Fruit fly (Drosophila melanogaster): ENCODE data around the gene CG11226.

Gene CG11226

dm6 chr3L:22863367-22864078, 26.7 kb downstream of the CG11226 start, which contains the start of gene CG33169 (continued):
- TF ChIP-seq Optix (GFP tag; IDR thresholded peaks at IDR 0.05) (peak; percentile 67), CG7745 (tag; optimal IDR thresholded peaks at IDR 0.05) (no peak), Side (GFP tag; optimal IDR thresholded peaks at IDR 0.05) (peak; percentile 89), Ptx1 (GFP tag; IDR thresholded peaks at IDR 0.05) (peak; percentile 83), Mes4 (GFP tag; optimal IDR thresholded peaks at IDR 0.05) (peak; percentile 75), gro (GFP tag; optimal IDR thresholded peaks at IDR 0.05) (no peak), CG15269 (tag; optimal IDR thresholded peaks at IDR 0.05) (peak; percentile 69), slbo (GFP tag; IDR thresholded peaks at IDR 0.05) (peak; percentile 96), dan (GFP tag; IDR thresholded peaks at IDR 0.05) (no peak), CG12769 (tag; optimal IDR thresholded peaks at IDR 0.05) (peak; percentile 93), sima (GFP tag; optimal IDR thresholded peaks at IDR 0.05) (peak; percentile 28), CoRest (tag; optimal IDR thresholded peaks at IDR 0.05) (peak; percentile 84), grn (GFP tag; optimal IDR thresholded peaks at IDR 0.05) (peak; percentile 18), emc (GFP tag; optimal IDR thresholded peaks at IDR 0.05) (peak; percentile 88), br (optimal IDR thresholded peaks at IDR 0.05) (no peak), CG18764 (GFP tag; optimal IDR thresholded peaks at IDR 0.05) (peak; percentile 80), CG5245 (GFP tag; optimal IDR thresholded peaks at IDR 0.05) (peak; percentile 62), CG16779 (GFP tag; IDR thresholded peaks at IDR 0.05) (peak; percentile 94), CG11695 (GFP tag; IDR thresholded peaks at IDR 0.05) (no peak), Adf1 (GFP tag; IDR thresholded peaks at IDR 0.05) (peak; percentile 74), gfzf (GFP tag; optimal IDR thresholded peaks at IDR 0.05) (peak; percentile 51), otp (GFP tag; IDR thresholded peaks at IDR 0.05) (peak; percentile 73), CG4404 (GFP tag; IDR thresholded peaks at IDR 0.05) (peak; percentile 61), Abd-B (GFP tag; optimal IDR thresholded peaks at IDR 0.05) (peak; percentile 77), luna (GFP tag; optimal IDR thresholded peaks at IDR 0.05) (peak; percentile 84), CG8290 (GFP tag; optimal IDR thresholded peaks at IDR 0.05) (peak; percentile 90), CG8290 (tag; optimal IDR thresholded peaks at IDR 0.05) (peak; percentile 33 to 97), CG6254 (GFP tag; optimal IDR thresholded peaks at IDR 0.05) (no peak), vvl (GFP tag; IDR thresholded peaks at IDR 0.05) (peak; percentile 91), Bgb (GFP tag; IDR thresholded peaks at IDR 0.05; ENCODE audit: partially characterized antibody) (peak; percentile 81), Dbx (GFP tag; IDR thresholded peaks at IDR 0.05) (peak; percentile 93), CG14441 (GFP tag; IDR thresholded peaks at IDR 0.05) (peak; percentile 69; the same call in 1 of the 2 replicates), phol (tag; optimal IDR thresholded peaks at IDR 0.05) (peak; percentile 76), CG14860 (GFP tag; IDR thresholded peaks at IDR 0.05; ENCODE audit: partially characterized antibody) (0 out of 3 replicates have a peak, but pooled peaks have one; percentile 44), Ets97D (GFP tag; optimal IDR thresholded peaks at IDR 0.05) (peak; percentile 98), HLH3B (GFP tag; IDR thresholded peaks at IDR 0.05) (peak; percentile 65; the same call in 1 of the 2 replicates), sob (GFP tag; IDR thresholded peaks at IDR 0.05) (peak; percentile 98), CG6272 (GFP tag; IDR thresholded peaks at IDR 0.05) (peak; percentile 57; the same call in 1 of the 2 replicates), rib (GFP tag; IDR thresholded peaks at IDR 0.05) (peak; percentile 89), ind (GFP tag; optimal IDR thresholded peaks at IDR 0.05) (peak; percentile 85), Mrtf (GFP tag; IDR thresholded peaks at IDR 0.05) (peak; percentile 75; the same call in 2 of the 3 replicates), Dp (GFP tag; optimal IDR thresholded peaks at IDR 0.05) (peak; percentile 100), MTF-1 (GFP tag; optimal IDR thresholded peaks at IDR 0.05; ENCODE audit: borderline replicate concordance) (peak; percentile 76), CG4854 (GFP tag; optimal IDR thresholded peaks at IDR 0.05) (peak; percentile 85), Rfx (GFP tag; IDR thresholded peaks at IDR 0.05) (peak; percentile 97), zen (tag; optimal IDR thresholded peaks at IDR 0.05) (peak; percentile 80), tgo (GFP tag; IDR thresholded peaks at IDR 0.05) (peak; percentile 82), CG15601 (tag; optimal IDR thresholded peaks at IDR 0.05) (peak; percentile 80), CG6765 (GFP tag; optimal IDR thresholded peaks at IDR 0.05) (peak; percentile 36), CG5180 (GFP tag; optimal IDR thresholded peaks at IDR 0.05) (peak; percentile 90), pum (GFP tag; optimal IDR thresholded peaks at IDR 0.05) (peak; percentile 83)

Data from whole organism, embryonic.